Fruit fly (Drosophila melanogaster): ENCODE data around the gene Stam.

The Stam gene

DNA sequence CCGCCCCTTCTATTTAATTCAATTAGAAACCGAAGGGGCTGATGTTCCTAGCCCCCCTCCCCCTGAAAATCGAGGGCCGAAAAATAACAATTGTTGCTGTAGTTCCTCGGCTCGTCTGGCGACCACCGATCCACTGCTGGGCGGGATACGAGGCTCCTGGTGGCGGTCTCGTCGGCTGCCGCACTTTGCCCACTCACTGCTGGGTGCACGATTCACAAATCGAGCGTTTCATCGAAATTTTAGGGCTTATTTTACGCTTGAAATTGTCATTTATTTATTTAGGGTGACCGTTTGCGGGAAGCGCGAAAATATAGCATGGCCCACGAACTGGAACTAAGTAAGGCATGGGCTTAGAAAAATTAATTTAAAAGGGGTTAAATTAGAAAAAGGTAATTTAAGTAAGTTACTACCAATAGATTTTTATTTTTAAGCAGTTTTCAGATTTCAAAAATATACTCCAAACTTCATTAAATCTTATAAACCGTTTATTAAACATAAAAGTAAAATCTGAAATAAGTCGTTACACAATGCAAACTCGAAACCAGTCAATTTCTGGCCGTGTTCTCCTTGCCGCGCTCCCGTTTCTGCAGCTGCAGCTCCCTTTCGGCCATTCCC, 1.9 kb upstream of the Stam start, which contains the start of gene Dnz1 (continued):
- TF ChIP-seq Xrp1 (GFP tag; IDR thresholded peaks at IDR 0.05) = peak; percentile 60
- no peak; the same call in 2 of the 3 replicates for TF ChIP-seq zfh1 (GFP tag; IDR thresholded peaks at IDR 0.05)
- no peak for TF ChIP-seq tll (GFP tag; optimal IDR thresholded peaks at IDR 0.05)
- peak; percentile 28 for TF ChIP-seq CG9817 (tag; optimal IDR thresholded peaks at IDR 0.05)
- TF ChIP-seq CG8765 (GFP tag; IDR thresholded peaks at IDR 0.05) = no peak
- TF ChIP-seq Optix (GFP tag; IDR thresholded peaks at IDR 0.05) = peak; percentile 46; the same call in 1 of the 3 replicates
- no peak for TF ChIP-seq CG13123 (GFP tag; optimal IDR thresholded peaks at IDR 0.05)
- TF ChIP-seq CG8944 (GFP tag; optimal IDR thresholded peaks at IDR 0.05) = peak; percentile 18
- no peak for TF ChIP-seq dimm (GFP tag; IDR thresholded peaks at IDR 0.05)
- TF ChIP-seq lbe (GFP tag; optimal IDR thresholded peaks at IDR 0.05) = no peak
- TF ChIP-seq CG4328 (GFP tag; optimal IDR thresholded peaks at IDR 0.05) = peak; percentile 16
- TF ChIP-seq nmo (GFP tag; optimal IDR thresholded peaks at IDR 0.05) = peak; percentile 56
- TF ChIP-seq Hmr (GFP tag; optimal IDR thresholded peaks at IDR 0.05) = peak; percentile 61
- TF ChIP-seq CG16779 (GFP tag; IDR thresholded peaks at IDR 0.05) = no peak
- TF ChIP-seq Aef1 (GFP tag; IDR thresholded peaks at IDR 0.05) = peak; percentile 27; the same call in 2 of the 3 replicates
- TF ChIP-seq CG34422 (GFP tag; IDR thresholded peaks at IDR 0.05) = peak; percentile 56; the same call in 1 of the 3 replicates
- TF ChIP-seq CG14860 (GFP tag; IDR thresholded peaks at IDR 0.05; ENCODE audit: partially characterized antibody) = no peak
- no peak for TF ChIP-seq CG2199 (GFP tag; IDR thresholded peaks at IDR 0.05)
- peak; percentile 9 for TF ChIP-seq ems (GFP tag; optimal IDR thresholded peaks at IDR 0.05)
- TF ChIP-seq Gug (GFP tag; IDR thresholded peaks at IDR 0.05) = peak; percentile 50; the same call in 2 of the 4 replicates
- TF ChIP-seq CG17568 (GFP tag; optimal IDR thresholded peaks at IDR 0.05) = no peak
- no peak for TF ChIP-seq Lhr (GFP tag; optimal IDR thresholded peaks at IDR 0.05)
- TF ChIP-seq CG11723 (GFP tag; optimal IDR thresholded peaks at IDR 0.05) = no peak
- TF ChIP-seq nerfin-1 (tag; optimal IDR thresholded peaks at IDR 0.05) = peak; percentile 36
- TF ChIP-seq NC2α (GFP tag; optimal IDR thresholded peaks at IDR 0.05) = no peak
- peak; percentile 42 for TF ChIP-seq CG1603 (tag; optimal IDR thresholded peaks at IDR 0.05)
- TF ChIP-seq Drgx (GFP tag; IDR thresholded peaks at IDR 0.05) = peak; percentile 40; the same call in 1 of the 2 replicates
- TF ChIP-seq sug (tag; optimal IDR thresholded peaks at IDR 0.05) = peak; percentile 60
- TF ChIP-seq NK7.1 (GFP tag; optimal IDR thresholded peaks at IDR 0.05) = no peak
- peak; percentile 83 for TF ChIP-seq sens (GFP tag)
- TF ChIP-seq CG17385 (GFP tag; optimal IDR thresholded peaks at IDR 0.05) = peak; percentile 15
- peak; percentile 23 for TF ChIP-seq D19A (tag; optimal IDR thresholded peaks at IDR 0.05)
- no peak for TF ChIP-seq luna (GFP tag; optimal IDR thresholded peaks at IDR 0.05)
- TF ChIP-seq CG16815 (GFP tag; optimal IDR thresholded peaks at IDR 0.05) = no peak
- TF ChIP-seq CG12744 (GFP tag; optimal IDR thresholded peaks at IDR 0.05) = no peak
- TF ChIP-seq Doc3 (GFP tag; IDR thresholded peaks at IDR 0.05; ENCODE audit: partially characterized antibody) = no peak
- no peak for TF ChIP-seq CG42726 (GFP tag; IDR thresholded peaks at IDR 0.05; ENCODE audit: partially characterized antibody)
- TF ChIP-seq pfk (GFP tag; optimal IDR thresholded peaks at IDR 0.05) = no peak
- TF ChIP-seq Antp (GFP tag; optimal IDR thresholded peaks at IDR 0.05) = no peak
- TF ChIP-seq CG7745 (tag; optimal IDR thresholded peaks at IDR 0.05) = no peak
- TF ChIP-seq Camta (GFP tag; optimal IDR thresholded peaks at IDR 0.05) = peak; percentile 3
- TF ChIP-seq so (GFP tag; IDR thresholded peaks at IDR 0.05) = no peak
- no peak for TF ChIP-seq Ets97D (GFP tag; optimal IDR thresholded peaks at IDR 0.05)
- TF ChIP-seq fd64A (GFP tag; optimal IDR thresholded peaks at IDR 0.05) = no peak
- TF ChIP-seq CG3065 (GFP tag; optimal IDR thresholded peaks at IDR 0.05) = no peak
- TF ChIP-seq H15 (GFP tag; IDR thresholded peaks at IDR 0.05) = no peak
- peak; percentile 45; the same call in 1 of the 3 replicates for TF ChIP-seq CG11695 (GFP tag; IDR thresholded peaks at IDR 0.05)
- peak; percentile 92 for TF ChIP-seq slbo (GFP tag; IDR thresholded peaks at IDR 0.05)
- no peak for TF ChIP-seq CG31388 (GFP tag; optimal IDR thresholded peaks at IDR 0.05)
- no peak for TF ChIP-seq lola (GFP tag; optimal IDR thresholded peaks at IDR 0.05)
